Worm (Caenorhabditis elegans) whole organism, L1 larva: ENCODE measurements around the gene ucr-1.

ENCODE experiments used
- C16A3.4 ChIP-seq: fragments of 150-350 bp; optimal IDR thresholded peaks from 2 replicates; lab custom pipeline; 2014; ENCODE audit warnings: missing biosample characterization, missing genetic modification characterization
- C34B4.2 ChIP-seq: sonication (generic microtip); optimal IDR thresholded peaks from 2 replicates; lab custom pipeline; 2017; ENCODE audit warnings: mild to moderate bottlenecking, missing genetic modification characterization, missing compliant biosample characterization
- Y116A8C.19 ChIP-seq: sonication (generic microtip); optimal IDR thresholded peaks from 2 replicates; lab custom pipeline; 2016; ENCODE audit warnings: missing compliant biosample characterization, missing genetic modification characterization, borderline replicate concordance
- aha-1 ChIP-seq: fragments of 150-350 bp; optimal IDR thresholded peaks from 2 replicates; lab custom pipeline; 2014; ENCODE audit warnings: missing biosample characterization, missing genetic modification characterization
- alr-1 ChIP-seq: fragments of 200-800 bp; sonication (Bioruptor generic); optimal IDR thresholded peaks from 2 replicates; lab custom pipeline; 2018; ENCODE audit warnings: borderline replicate concordance, mild to moderate bottlenecking, missing genetic modification characterization, missing compliant biosample characterization
- aly-2 ChIP-seq: fragments of 150-350 bp; optimal IDR thresholded peaks from 2 replicates; lab custom pipeline; 2014; ENCODE audit warnings: missing biosample characterization, missing genetic modification characterization
- ceh-88 ChIP-seq: fragments of 200-800 bp; sonication (Bioruptor generic); IDR thresholded peaks from 2 replicates; pipeline ENCODE4 v1.3.6; 2022; ENCODE audit warnings: missing genetic modification characterization, missing compliant biosample characterization
- ceh-90 ChIP-seq: sonication (generic microtip); optimal IDR thresholded peaks from 2 replicates; lab custom pipeline; 2016; ENCODE audit warnings: missing genetic modification characterization, missing compliant biosample characterization
- efl-1 ChIP-seq, 4 experiments: fragments of 150-350 bp; optimal IDR thresholded peaks in 3 of 4; peaks in 1 of 4; 1 replicate in 1 of 4; 2 replicates in 3 of 4; lab custom pipeline; 2014; ENCODE audit warnings: missing biosample characterization in 2 of 4, missing genetic modification characterization in 2 of 4, missing genetic modification reagents in 2 of 4
- efl-3 ChIP-seq: fragments of 200-800 bp; sonication (Bioruptor generic); optimal IDR thresholded peaks from 2 replicates; lab custom pipeline; 2018; ENCODE audit warnings: mild to moderate bottlenecking, missing genetic modification characterization, missing compliant biosample characterization
- egl-13 ChIP-seq: sonication (generic microtip); optimal IDR thresholded peaks from 2 replicates; lab custom pipeline; 2016; ENCODE audit warnings: missing genotype, missing genetic modification reagents, missing genetic modification characterization, missing compliant biosample characterization
- egl-27 ChIP-seq, 2 experiments: fragments of 150-350 bp in 1 of 2; sonication (generic microtip); optimal IDR thresholded peaks; 3 replicates each; lab custom pipeline; 2017 to 2018; ENCODE audit warnings: missing biosample characterization in 2 of 2, missing genetic modification characterization in 2 of 2, missing genetic modification reagents in 2 of 2
- elt-2 ChIP-seq: sonication (generic microtip); optimal IDR thresholded peaks from 2 replicates; lab custom pipeline; 2016; ENCODE audit warnings: missing genetic modification characterization, mild to moderate bottlenecking, inconsistent platforms, missing compliant biosample characterization, missing genetic modification reagents
- fkh-4 ChIP-seq: sonication (generic microtip); optimal IDR thresholded peaks from 2 replicates; lab custom pipeline; 2016; ENCODE audit warnings: missing compliant biosample characterization, missing genetic modification characterization, borderline replicate concordance
- fkh-8 ChIP-seq: sonication (generic microtip); optimal IDR thresholded peaks from 2 replicates; lab custom pipeline; 2016; ENCODE audit warnings: mild to moderate bottlenecking, missing genetic modification characterization, missing compliant biosample characterization
- grh-1 ChIP-seq: fragments of 200-800 bp; sonication (Bioruptor generic); IDR thresholded peaks from 2 replicates; pipeline ENCODE4 v1.3.6; 2022; ENCODE audit warnings: missing genetic modification reagents, missing genetic modification characterization, missing compliant biosample characterization
- hlh-4 ChIP-seq: sonication (generic microtip); optimal IDR thresholded peaks from 2 replicates; lab custom pipeline; 2016; ENCODE audit warnings: mild to moderate bottlenecking, missing genetic modification characterization, missing compliant biosample characterization
- isw-1 ChIP-seq: fragments of 200-800 bp; sonication (Bioruptor generic); IDR thresholded peaks from 2 replicates; pipeline ENCODE4 v1.3.6; 2022; ENCODE audit warnings: missing genetic modification characterization, missing compliant biosample characterization
- lin-13 ChIP-seq: fragments of 150-350 bp; optimal IDR thresholded peaks from 2 replicates; lab custom pipeline; 2014; ENCODE audit warnings: missing biosample characterization, missing genetic modification reagents, missing genetic modification characterization
- lin-14 ChIP-seq: fragments of 200-800 bp; sonication (Bioruptor generic); optimal IDR thresholded peaks from 2 replicates; lab custom pipeline; 2018; ENCODE audit warnings: mild to moderate bottlenecking, missing genetic modification characterization, moderate library complexity, missing compliant biosample characterization
- lin-35 ChIP-seq, 2 experiments: fragments of 150-350 bp; optimal IDR thresholded peaks; 2 replicates each; lab custom pipeline; 2014; ENCODE audit warnings: missing biosample characterization in 2 of 2, missing genetic modification characterization in 2 of 2, missing genetic modification reagents in 2 of 2
- mab-9 ChIP-seq: fragments of 200-800 bp; sonication (Bioruptor generic); IDR thresholded peaks from 2 replicates; pipeline ENCODE4 v1.3.6; 2022; ENCODE audit warnings: missing genetic modification reagents, missing genetic modification characterization, missing compliant biosample characterization
- mef-2 ChIP-seq: fragments of 150-350 bp; optimal IDR thresholded peaks from 2 replicates; lab custom pipeline; 2014; ENCODE audit warnings: missing biosample characterization, missing genetic modification characterization
- nhr-12 ChIP-seq: sonication (generic microtip); optimal IDR thresholded peaks from 2 replicates; lab custom pipeline; 2017; ENCODE audit warnings: missing biosample characterization, missing genetic modification characterization
- nhr-19 ChIP-seq: fragments of 200-800 bp; sonication (Bioruptor generic); conservative IDR thresholded peaks from 2 replicates; pipeline ENCODE4 v1.3.6; 2022; ENCODE audit warnings: missing genetic modification characterization, missing compliant biosample characterization
- nhr-20 ChIP-seq: sonication (generic microtip); optimal IDR thresholded peaks from 2 replicates; lab custom pipeline; 2016; ENCODE audit warnings: mild to moderate bottlenecking, missing genetic modification characterization, missing compliant biosample characterization
- nhr-237 ChIP-seq: fragments of 150-350 bp; optimal IDR thresholded peaks from 2 replicates; lab custom pipeline; 2014; ENCODE audit warnings: missing biosample characterization, missing genetic modification characterization
- nhr-28 ChIP-seq: fragments of 150-350 bp; optimal IDR thresholded peaks from 2 replicates; lab custom pipeline; 2014; ENCODE audit warnings: missing biosample characterization, missing genetic modification characterization
- nhr-47 ChIP-seq: sonication (generic microtip); optimal IDR thresholded peaks from 2 replicates; lab custom pipeline; 2016; ENCODE audit warnings: mild to moderate bottlenecking, missing genetic modification characterization, moderate library complexity, missing compliant biosample characterization
- nhr-71 ChIP-seq: sonication (generic microtip); optimal IDR thresholded peaks from 2 replicates; lab custom pipeline; 2016; ENCODE audit warnings: mild to moderate bottlenecking, missing genetic modification characterization, moderate library complexity, missing compliant biosample characterization
- nhr-76 ChIP-seq: sonication (generic microtip); optimal IDR thresholded peaks from 2 replicates; lab custom pipeline; 2017; ENCODE audit warnings: missing biosample characterization, missing genetic modification characterization
- nhr-77 ChIP-seq: fragments of 150-350 bp; optimal IDR thresholded peaks from 2 replicates; lab custom pipeline; 2014; ENCODE audit warnings: missing biosample characterization, missing genetic modification characterization
- nhr-85 ChIP-seq: sonication (generic microtip); peaks from one replicate; lab custom pipeline; 2016; ENCODE audit warnings: missing genetic modification characterization, inconsistent platforms, missing compliant biosample characterization
- pag-3 ChIP-seq: sonication (generic microtip); optimal IDR thresholded peaks from 2 replicates; lab custom pipeline; 2017; ENCODE audit warnings: missing genetic modification characterization, mild to moderate bottlenecking, missing compliant biosample characterization, antibody characterized with exemption, borderline replicate concordance; ENCODE audit not compliant: insufficient read depth
- rnt-1 ChIP-seq: sonication (generic microtip); optimal IDR thresholded peaks from 2 replicates; lab custom pipeline; 2016; ENCODE audit warnings: mild to moderate bottlenecking, missing genetic modification characterization, moderate library complexity, missing compliant biosample characterization
- skn-1 ChIP-seq: fragments of 150-350 bp; optimal IDR thresholded peaks from 2 replicates; lab custom pipeline; 2014; ENCODE audit warnings: missing biosample characterization, missing genetic modification characterization
- snpc-4 ChIP-seq: fragments of 150-350 bp; optimal IDR thresholded peaks from 2 replicates; lab custom pipeline; 2014; ENCODE audit warnings: missing biosample characterization, missing genetic modification characterization
- sox-4 ChIP-seq: sonication (generic microtip); optimal IDR thresholded peaks from 2 replicates; lab custom pipeline; 2016; ENCODE audit warnings: missing genetic modification characterization, missing compliant biosample characterization
- sptf-1 ChIP-seq: fragments of 150-350 bp; optimal IDR thresholded peaks from 2 replicates; lab custom pipeline; 2014; ENCODE audit warnings: missing biosample characterization, missing genetic modification characterization
- swsn-7 ChIP-seq: sonication (generic microtip); optimal IDR thresholded peaks from 2 replicates; lab custom pipeline; 2016; ENCODE audit warnings: missing genetic modification characterization, missing compliant biosample characterization
- tbx-2 ChIP-seq: sonication (generic microtip); optimal IDR thresholded peaks from 2 replicates; lab custom pipeline; 2016; ENCODE audit warnings: missing genetic modification characterization, missing compliant biosample characterization
- unc-30 ChIP-seq: sonication (generic microtip); optimal IDR thresholded peaks from 2 replicates; lab custom pipeline; 2017; ENCODE audit warnings: missing biosample characterization, missing genetic modification characterization
- unc-62 ChIP-seq: fragments of 150-350 bp; optimal IDR thresholded peaks from 2 replicates; lab custom pipeline; 2014; ENCODE audit warnings: missing biosample characterization, missing genetic modification reagents, missing genetic modification characterization
- unc-98 ChIP-seq: fragments of 200-800 bp; sonication (Bioruptor generic); IDR thresholded peaks from 2 replicates; pipeline ENCODE4 v1.3.6; 2022; ENCODE audit warnings: missing genetic modification characterization, missing compliant biosample characterization
- ztf-11 ChIP-seq, 2 experiments: sonication (generic microtip); optimal IDR thresholded peaks; 2 replicates each; lab custom pipeline; 2016 to 2017; ENCODE audit warnings: missing genetic modification characterization in 2 of 2, missing biosample characterization in 1 of 2, missing compliant biosample characterization in 1 of 2

ucr-1 gene

DNA sequence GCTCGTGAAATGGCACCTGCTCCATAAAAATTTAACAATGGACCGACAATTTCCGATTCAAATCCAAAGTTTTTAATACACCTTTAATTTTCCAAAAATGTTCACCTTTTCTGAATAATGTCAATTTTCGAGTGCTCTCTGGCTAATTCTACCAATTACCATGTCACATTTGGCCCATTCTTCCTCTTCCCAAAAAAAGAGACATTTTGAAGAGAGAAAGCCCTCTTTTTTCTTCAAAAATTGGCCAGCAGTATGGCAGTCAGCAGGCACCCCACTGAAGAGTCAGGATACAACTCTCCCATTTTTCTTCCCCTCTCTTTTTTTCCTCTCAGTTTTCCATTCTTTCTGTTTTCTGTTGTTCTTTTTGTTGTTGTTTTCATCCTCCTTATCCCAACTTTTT lies 42.6 kb downstream of the ucr-1 start:
- TF ChIP-seq mab-9 (GFP tag; lab: Robert Waterston, UW) (no peak), lin-14 (GFP tag; lab: Kevin White, UChicago) (peak; percentile 48)

- no peak for TF ChIP-seq C34B4.2
- no peak for TF ChIP-seq sptf-1
- no peak for TF ChIP-seq nhr-71 (tag; lab: Kevin White, UChicago)
- TF ChIP-seq nhr-20 (tag; lab: Kevin White, UChicago) = no peak
- no peak for TF ChIP-seq ceh-90 (tag; lab: Kevin White, UChicago)
- TF ChIP-seq efl-1 (optimal IDR thresholded peaks at IDR 0.05; lab: Kevin White, UChicago) = no peak
- no peak for TF ChIP-seq efl-1 (GFP tag; optimal IDR thresholded peaks at IDR 0.05 in 1 of 2; lab: Kevin White, UChicago)
- TF ChIP-seq, all 84 proteins: peak for 0
Measured at ce11 chrIII:5635179-5635578, 43.2 kb downstream of the ucr-1 start, which contains the start of gene ckk-1. Gene ckk-1, plus strand, starts transcription at chrIII:5635479.

DNA sequence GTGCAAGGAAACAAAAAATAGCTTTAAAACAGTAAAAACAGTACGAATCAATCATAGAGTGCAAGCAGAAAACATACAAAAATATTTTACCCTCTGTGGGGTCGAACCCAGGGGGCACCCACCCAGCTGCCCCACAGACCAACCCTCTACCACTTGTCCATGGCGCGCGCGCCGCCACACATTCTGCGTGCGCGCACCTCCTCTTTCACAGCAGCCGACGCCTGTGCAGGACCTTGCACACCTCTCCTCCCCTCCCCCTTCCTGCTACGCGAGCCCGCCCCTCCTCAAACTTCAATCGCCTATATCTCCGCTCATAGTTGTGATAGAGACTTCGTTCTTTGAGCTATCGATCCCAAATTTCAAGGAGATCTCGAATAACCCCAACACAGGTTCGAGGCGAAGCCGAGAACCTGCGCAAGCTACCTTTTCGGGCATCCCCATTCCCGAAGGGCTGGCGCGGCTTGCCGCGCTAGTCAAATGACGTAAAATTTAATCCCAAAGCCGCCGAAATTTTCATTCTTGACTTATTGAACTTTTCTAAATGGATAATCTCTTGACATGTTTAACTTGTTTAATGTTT lies 45.5 kb downstream of the ucr-1 start:
- TF ChIP-seq unc-98 (GFP tag; lab: Robert Waterston, UW) = 0 out of 2 replicates have a peak, but pooled peaks have one; percentile 31
- TF ChIP-seq ceh-88 (GFP tag; lab: Robert Waterston, UW) = peak; percentile 52; the same call in 1 of the 2 replicates
- peak; percentile 81 for TF ChIP-seq grh-1
- peak; percentile 53 for TF ChIP-seq snpc-4 (tag; lab: Kevin White, UChicago)
- TF ChIP-seq lin-14 (GFP tag; lab: Kevin White, UChicago) = peak; percentile 23
- peak; percentile 51 for TF ChIP-seq rnt-1 (tag; lab: Kevin White, UChicago)
- peak; percentile 90 for TF ChIP-seq nhr-19
- TF ChIP-seq mab-9 (GFP tag; lab: Robert Waterston, UW) = peak; percentile 72; the same call in 1 of the 2 replicates
- peak; percentile 30; the same call in 1 of the 2 replicates for TF ChIP-seq isw-1
- TF ChIP-seq nhr-71 (tag; lab: Kevin White, UChicago) = peak; percentile 24
- TF ChIP-seq, all 84 proteins: peak for 10; not testable (repeated sequence) for 74

- TF ChIP-seq lin-14 (GFP tag; lab: Kevin White, UChicago) (peak; percentile 86), elt-2 (tag; lab: Kevin White, UChicago) (no peak), skn-1 (tag; lab: Kevin White, UChicago) (no peak), pag-3 (tag; lab: Kevin White, UChicago) (no peak), nhr-85 (tag; lab: Kevin White, UChicago) (no peak), ceh-90 (tag; lab: Kevin White, UChicago) (no peak), aha-1 (tag; lab: Kevin White, UChicago) (no peak), sptf-1 (no peak), snpc-4 (tag; lab: Kevin White, UChicago) (peak; percentile 13), mef-2 (tag; lab: Kevin White, UChicago) (peak; percentile 34), aly-2 (peak; percentile 42), unc-62 (no peak), ztf-11 (tag; optimal IDR thresholded peaks at IDR 0.05; lab: Kevin White, UChicago) (no peak), swsn-7 (tag; lab: Kevin White, UChicago) (peak; percentile 65), hlh-4 (tag; lab: Kevin White, UChicago) (no peak), unc-30 (no peak), C16A3.4 (tag; lab: Kevin White, UChicago) (no peak), Y116A8C.19 (tag; lab: Kevin White, UChicago) (no peak), nhr-77 (tag; lab: Kevin White, UChicago) (no peak), isw-1 (peak; percentile 27), egl-27 (tag; optimal IDR thresholded peaks at IDR 0.05; lab: Kevin White, UChicago) (no peak), nhr-76 (tag; lab: Kevin White, UChicago) (no peak), fkh-4 (tag; lab: Kevin White, UChicago) (no peak), alr-1 (tag; lab: Kevin White, UChicago) (no peak), nhr-237 (tag; lab: Kevin White, UChicago) (no peak), nhr-12 (tag; lab: Kevin White, UChicago) (no peak), tbx-2 (peak; percentile 38), egl-13 (peak; percentile 57), sox-4 (tag; lab: Kevin White, UChicago) (no peak), lin-13 (peak; percentile 2), nhr-28 (tag; lab: Kevin White, UChicago) (no peak), nhr-47 (tag; lab: Kevin White, UChicago) (peak; percentile 74), fkh-8 (tag; lab: Kevin White, UChicago) (peak; percentile 94), efl-3 (GFP tag; lab: Kevin White, UChicago) (no peak), lin-35 (GFP tag; optimal IDR thresholded peaks at IDR 0.05; lab: Kevin White, UChicago) (peak in 1 of 2 experiments; percentile 42)
Measured at ce11 chrIII:5639893-5640292, 48.0 kb downstream of the ucr-1 start.
